Worm (Caenorhabditis elegans): Measurements from ENCODE around the gene Y71H2AM.29.

- no peak for TF ChIP-seq ceh-34 (tag; optimal IDR thresholded peaks at IDR 0.05)
- TF ChIP-seq nfya-1 (tag; optimal IDR thresholded peaks at IDR 0.05) = no peak
- no peak for TF ChIP-seq syd-9 (tag; optimal IDR thresholded peaks at IDR 0.05)
- TF ChIP-seq dve-1 (tag; optimal IDR thresholded peaks at IDR 0.05) = no peak
- TF ChIP-seq ceh-48 (tag; optimal IDR thresholded peaks at IDR 0.05) = no peak
- TF ChIP-seq che-1 (tag; optimal IDR thresholded peaks at IDR 0.05) = no peak
- TF ChIP-seq ama-1 (optimal IDR thresholded peaks at IDR 0.05) = no peak
- no peak for TF ChIP-seq K09A11.1 (tag; optimal IDR thresholded peaks at IDR 0.05; ENCODE audit: insufficient read depth)
- TF ChIP-seq lin-11 (tag; optimal IDR thresholded peaks at IDR 0.05) = no peak
Observed at ce11 chrIII:2795442-2796023, 37.0 kb upstream of the Y71H2AM.29 start.

Data from whole organism, late embryonic.